Fruit fly (Drosophila melanogaster) S2 (cell line): ENCODE data around the gene CG31142.

Experiments
- CG8478 ChIP-seq: fragments of >200 bp; optimal IDR thresholded peaks from 2 replicates; lab custom pipeline; 2018
- CTCF ChIP-seq, 2 experiments: fragments of >200 bp; optimal IDR thresholded peaks; 2 replicates each; lab custom pipeline; 2018

- TF ChIP-seq CTCF (optimal IDR thresholded peaks at IDR 0.05; lab: Kevin White, UChicago) = no peak
- TF ChIP-seq CG8478 (lab: Kevin White, UChicago) = no peak
These were observed 19.6 kb upstream of the CG31142 start for dm6 chr3R:23909347-23909862.
